Worm (Caenorhabditis elegans) whole organism, L3 larva: ENCODE results near the gene T21H3.5.

Experiments used
- ZK546.5 ChIP-seq: sonication (generic microtip); optimal IDR thresholded peaks from 2 replicates; lab custom pipeline; 2017; ENCODE audit warnings: missing biosample characterization, missing genetic modification characterization
- aly-2 ChIP-seq: fragments of 150-350 bp; optimal IDR thresholded peaks from 2 replicates; lab custom pipeline; 2014; ENCODE audit warnings: missing biosample characterization, missing genetic modification characterization
- ama-1 ChIP-seq: fragments of 150-350 bp; optimal IDR thresholded peaks from 2 replicates; lab custom pipeline; 2018
- ceh-16 ChIP-seq: sonication (generic microtip); optimal IDR thresholded peaks from 2 replicates; lab custom pipeline; 2017; ENCODE audit warnings: missing biosample characterization, missing genetic modification characterization
- ceh-28 ChIP-seq: fragments of 150-350 bp; optimal IDR thresholded peaks from 2 replicates; lab custom pipeline; 2014; ENCODE audit warnings: missing biosample characterization, missing genetic modification reagents, missing genetic modification characterization
- ceh-82 ChIP-seq: fragments of 150-350 bp; optimal IDR thresholded peaks from 2 replicates; lab custom pipeline; 2014; ENCODE audit warnings: missing biosample characterization, missing genetic modification characterization
- ceh-9 ChIP-seq: sonication (generic microtip); optimal IDR thresholded peaks from 2 replicates; lab custom pipeline; 2018; ENCODE audit warnings: missing biosample characterization, missing genetic modification characterization
- daf-12 ChIP-seq: fragments of 150-350 bp; optimal IDR thresholded peaks from 2 replicates; lab custom pipeline; 2014; ENCODE audit warnings: missing biosample characterization, missing genetic modification reagents, missing genetic modification characterization
- egl-27 ChIP-seq: sonication (generic microtip); optimal IDR thresholded peaks from 4 replicates; lab custom pipeline; 2017; ENCODE audit warnings: missing biosample characterization, missing genetic modification reagents, missing genetic modification characterization
- egl-5 ChIP-seq: fragments of 150-350 bp; optimal IDR thresholded peaks from 2 replicates; lab custom pipeline; 2017; ENCODE audit warnings: missing biosample characterization, missing genetic modification reagents, missing genetic modification characterization, inconsistent platforms
- elt-1 ChIP-seq: fragments of 150-350 bp; optimal IDR thresholded peaks from 2 replicates; lab custom pipeline; 2014; ENCODE audit warnings: missing biosample characterization, missing genetic modification characterization
- elt-2 ChIP-seq: sonication (generic microtip); optimal IDR thresholded peaks from 2 replicates; lab custom pipeline; 2016; ENCODE audit warnings: missing genetic modification reagents, mild to moderate bottlenecking, missing genetic modification characterization, missing compliant biosample characterization
- elt-3 ChIP-seq, 3 experiments: fragments of 150-350 bp in 1 of 3; sonication (generic microtip) in 2 of 3; optimal IDR thresholded peaks; 2 replicates in 2 of 3; 4 replicates in 1 of 3; lab custom pipeline; 2014 to 2017; ENCODE audit warnings: missing biosample characterization in 3 of 3, missing genetic modification characterization in 3 of 3
- eor-1 ChIP-seq, 2 experiments: fragments of 150-350 bp; optimal IDR thresholded peaks; 2 replicates each; lab custom pipeline; 2014 to 2018; ENCODE audit warnings: missing biosample characterization in 2 of 2, missing genetic modification characterization in 2 of 2
- fkh-10 ChIP-seq: sonication (generic microtip); optimal IDR thresholded peaks from 2 replicates; lab custom pipeline; 2017; ENCODE audit warnings: missing biosample characterization, missing genetic modification reagents, missing genetic modification characterization
- fkh-2 ChIP-seq: fragments of 150-350 bp; optimal IDR thresholded peaks from 2 replicates; lab custom pipeline; 2014; ENCODE audit warnings: missing biosample characterization, missing genetic modification reagents, missing genetic modification characterization
- hmg-11 ChIP-seq: sonication (generic microtip); optimal IDR thresholded peaks from 2 replicates; lab custom pipeline; 2016; ENCODE audit warnings: missing genetic modification characterization, missing compliant biosample characterization
- lin-15B ChIP-seq: fragments of 150-350 bp; optimal IDR thresholded peaks from 2 replicates; lab custom pipeline; 2014; ENCODE audit warnings: missing biosample characterization, missing genetic modification characterization
- lsy-12 ChIP-seq: sonication (generic microtip); optimal IDR thresholded peaks from 2 replicates; lab custom pipeline; 2016; ENCODE audit warnings: mild to moderate bottlenecking, missing genetic modification characterization, missing compliant biosample characterization
- mdl-1 ChIP-seq: fragments of 150-350 bp; optimal IDR thresholded peaks from 2 replicates; lab custom pipeline; 2014; ENCODE audit warnings: missing biosample characterization, missing genetic modification characterization
- mml-1 ChIP-seq: fragments of 150-350 bp; sonication (generic microtip); optimal IDR thresholded peaks from 3 replicates; lab custom pipeline; 2014; ENCODE audit warnings: missing biosample characterization, missing genetic modification characterization
- nfya-1 ChIP-seq: sonication (generic microtip); optimal IDR thresholded peaks from 2 replicates; lab custom pipeline; 2017; ENCODE audit warnings: missing genetic modification characterization, mild to moderate bottlenecking, missing compliant biosample characterization, antibody characterized with exemption, moderate library complexity; ENCODE audit not compliant: insufficient read depth
- nhr-11 ChIP-seq: fragments of 150-350 bp; optimal IDR thresholded peaks from 2 replicates; lab custom pipeline; 2014; ENCODE audit warnings: missing biosample characterization, missing genetic modification characterization
- nhr-12 ChIP-seq: fragments of 150-350 bp; optimal IDR thresholded peaks from 2 replicates; lab custom pipeline; 2014; ENCODE audit warnings: missing biosample characterization, missing genetic modification characterization
- nhr-23 ChIP-seq: fragments of 150-350 bp; optimal IDR thresholded peaks from 2 replicates; lab custom pipeline; 2014; ENCODE audit warnings: missing biosample characterization, missing genetic modification reagents, missing genetic modification characterization
- nhr-28 ChIP-seq: fragments of 150-350 bp; optimal IDR thresholded peaks from 2 replicates; lab custom pipeline; 2014; ENCODE audit warnings: missing biosample characterization, missing genetic modification characterization
- nhr-43 ChIP-seq: sonication (generic microtip); optimal IDR thresholded peaks from 2 replicates; lab custom pipeline; 2016; ENCODE audit warnings: mild to moderate bottlenecking, missing genetic modification characterization, missing compliant biosample characterization; ENCODE audit not compliant: poor library complexity, severe bottlenecking
- nhr-76 ChIP-seq: fragments of 150-350 bp; sonication (generic microtip); optimal IDR thresholded peaks from 5 replicates; lab custom pipeline; 2014; ENCODE audit warnings: missing biosample characterization, missing genetic modification characterization
- nhr-77 ChIP-seq: fragments of 150-350 bp; optimal IDR thresholded peaks from 2 replicates; lab custom pipeline; 2014; ENCODE audit warnings: missing biosample characterization, missing genetic modification characterization
- pqm-1 ChIP-seq: fragments of 150-350 bp; optimal IDR thresholded peaks from 2 replicates; lab custom pipeline; 2017; ENCODE audit warnings: missing biosample characterization, missing genetic modification characterization, inconsistent platforms
- skn-1 ChIP-seq: fragments of 150-350 bp; optimal IDR thresholded peaks from 2 replicates; lab custom pipeline; 2014; ENCODE audit warnings: missing biosample characterization, missing genetic modification characterization
- snpc-4 ChIP-seq: fragments of 150-350 bp; optimal IDR thresholded peaks from 2 replicates; lab custom pipeline; 2014; ENCODE audit warnings: missing biosample characterization, missing genetic modification characterization
- tbx-2 ChIP-seq: sonication (generic microtip); optimal IDR thresholded peaks from 2 replicates; lab custom pipeline; 2016; ENCODE audit warnings: mild to moderate bottlenecking, missing genetic modification characterization, missing compliant biosample characterization
- unc-62 ChIP-seq: fragments of 150-350 bp; sonication (generic microtip); optimal IDR thresholded peaks from 4 replicates; lab custom pipeline; 2014; ENCODE audit warnings: missing biosample characterization, missing genetic modification reagents, missing genetic modification characterization
- zag-1 ChIP-seq: fragments of 150-350 bp; optimal IDR thresholded peaks from 2 replicates; lab custom pipeline; 2014; ENCODE audit warnings: missing biosample characterization, missing genetic modification characterization
- ztf-4 ChIP-seq: fragments of 150-350 bp; optimal IDR thresholded peaks from 2 replicates; lab custom pipeline; 2014; ENCODE audit warnings: missing biosample characterization, missing genetic modification characterization

The T21H3.5 gene

DNA sequence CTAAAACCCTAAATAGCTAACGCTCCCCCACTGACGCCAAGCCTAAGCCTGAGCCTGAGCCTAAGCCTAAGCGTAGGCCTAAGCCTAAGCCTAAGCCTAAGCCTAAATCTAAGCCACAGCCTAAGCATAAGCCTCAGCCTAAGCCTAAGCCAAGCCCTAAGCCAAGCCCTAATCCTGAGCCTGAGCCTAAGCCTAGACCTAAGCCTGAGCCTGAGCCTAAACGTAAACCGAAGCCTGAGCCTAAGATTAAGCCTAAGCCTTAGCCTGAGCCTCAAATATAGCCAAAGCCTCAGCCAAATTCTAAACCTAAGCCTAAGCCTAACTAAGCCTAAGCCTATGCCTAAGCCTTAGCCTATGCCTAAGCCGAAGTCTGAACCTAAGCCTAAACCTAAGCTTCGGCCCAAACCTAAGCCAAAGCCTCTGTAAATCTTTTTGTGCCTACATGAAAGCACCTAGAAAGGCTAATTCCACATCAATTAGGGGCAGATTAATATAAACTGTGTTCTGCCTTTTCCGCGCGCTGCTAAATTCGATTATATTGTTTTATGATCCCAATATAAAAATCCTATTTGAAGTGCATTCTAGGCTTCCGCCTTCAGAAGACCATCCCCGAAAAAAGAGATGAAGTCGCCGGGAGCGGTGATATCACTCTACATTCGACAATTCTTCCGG, 1.1 kb upstream of the T21H3.5 start, which contains the start of gene ptr-16:
TSS of gene ptr-16 (plus strand) at position 622 of the 672 bp plus-strand sequence.
- TF ChIP-seq nhr-76 (tag; lab: Kevin White, UChicago) = no peak
- TF ChIP-seq pqm-1 (tag; lab: Kevin White, UChicago) = no peak
- TF ChIP-seq mdl-1 (tag; lab: Kevin White, UChicago) = no peak
- no peak for TF ChIP-seq fkh-10 (GFP tag; lab: Kevin White, UChicago)
- no peak for TF ChIP-seq nhr-77
- TF ChIP-seq skn-1 (tag; lab: Kevin White, UChicago) = no peak
- no peak for TF ChIP-seq elt-2 (tag; lab: Kevin White, UChicago)
- TF ChIP-seq elt-1 (tag; lab: Kevin White, UChicago) = no peak
- no peak for TF ChIP-seq egl-27 (tag; lab: Kevin White, UChicago)
- no peak for TF ChIP-seq zag-1
- TF ChIP-seq nfya-1 (tag; lab: Kevin White, UChicago) = no peak
- TF ChIP-seq ceh-28 = no peak
- TF ChIP-seq ztf-4 (tag; lab: Kevin White, UChicago) = no peak
- no peak for TF ChIP-seq nhr-23

DNA sequence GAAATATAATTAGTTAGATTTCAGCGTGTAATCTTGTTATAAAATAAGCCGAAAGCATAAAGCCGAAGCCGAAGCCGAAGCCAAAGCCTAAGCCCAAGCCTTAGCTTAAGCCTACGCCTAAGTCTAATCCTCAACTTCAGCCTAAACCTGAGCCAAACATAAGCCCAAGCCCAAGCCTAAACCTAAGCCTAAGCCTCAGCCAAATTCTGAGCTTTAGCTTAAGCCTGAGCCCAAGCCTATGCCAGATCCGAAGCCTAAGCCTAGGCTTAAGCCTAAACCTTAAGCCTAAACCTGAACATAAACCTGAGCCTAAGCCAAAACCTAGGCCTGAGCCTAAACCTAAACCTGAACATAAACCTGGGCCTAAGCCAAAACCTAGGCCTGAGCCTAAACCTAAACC, 3.4 kb downstream of the T21H3.5 start:
- TF ChIP-seq nhr-43 (no peak), ceh-16 (tag; lab: Kevin White, UChicago) (no peak), elt-3 (tag; optimal IDR thresholded peaks at IDR 0.05; lab: Kevin White, UChicago) (no peak), nhr-23 (no peak), ZK546.5 (tag; lab: Kevin White, UChicago) (no peak), hmg-11 (no peak), lsy-12 (tag; lab: Kevin White, UChicago) (no peak), nhr-28 (no peak), ama-1 (lab: Kevin White, UChicago) (no peak), nhr-77 (no peak), ceh-82 (tag; lab: Kevin White, UChicago) (no peak), fkh-10 (GFP tag; lab: Kevin White, UChicago) (no peak), aly-2 (tag; lab: Kevin White, UChicago) (no peak), unc-62 (no peak)

DNA sequence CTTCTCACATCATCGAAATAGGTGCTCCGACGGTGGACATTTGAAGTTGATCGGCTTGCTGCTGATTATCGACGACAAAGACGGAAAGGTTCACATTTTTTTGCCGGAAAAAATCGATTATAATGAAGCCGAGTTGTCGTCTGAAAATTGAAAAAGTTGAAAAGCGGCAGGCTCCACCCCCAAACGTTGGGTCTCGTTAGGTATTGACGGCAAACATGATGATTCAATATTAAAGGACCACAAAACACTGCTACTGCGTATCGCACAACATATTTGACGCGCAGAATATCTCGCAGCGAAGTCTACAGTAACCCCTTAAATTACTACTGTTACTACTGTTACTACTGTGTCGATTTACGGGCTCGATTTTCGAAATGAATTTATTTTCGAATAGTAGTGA, 5.8 kb downstream of the T21H3.5 start:
- TF ChIP-seq daf-12 (tag; lab: Kevin White, UChicago) (no peak), lsy-12 (tag; lab: Kevin White, UChicago) (peak; percentile 70), mdl-1 (tag; lab: Kevin White, UChicago) (no peak), nhr-76 (tag; lab: Kevin White, UChicago) (no peak), snpc-4 (tag; lab: Kevin White, UChicago) (no peak), ama-1 (lab: Kevin White, UChicago) (peak; percentile 75), tbx-2 (tag; lab: Kevin White, UChicago) (no peak), pqm-1 (tag; lab: Kevin White, UChicago) (no peak), nhr-43 (peak; percentile 33), fkh-2 (tag; lab: Kevin White, UChicago) (no peak), fkh-10 (GFP tag; lab: Kevin White, UChicago) (no peak), ztf-4 (tag; lab: Kevin White, UChicago) (peak; percentile 64), eor-1 (tag; optimal IDR thresholded peaks at IDR 0.05; lab: Kevin White, UChicago) (no peak), mml-1 (tag; lab: Kevin White, UChicago) (no peak), nhr-12 (tag; lab: Kevin White, UChicago) (no peak), zag-1 (no peak), ceh-9 (no peak), lin-15B (tag; lab: Kevin White, UChicago) (no peak)

DNA sequence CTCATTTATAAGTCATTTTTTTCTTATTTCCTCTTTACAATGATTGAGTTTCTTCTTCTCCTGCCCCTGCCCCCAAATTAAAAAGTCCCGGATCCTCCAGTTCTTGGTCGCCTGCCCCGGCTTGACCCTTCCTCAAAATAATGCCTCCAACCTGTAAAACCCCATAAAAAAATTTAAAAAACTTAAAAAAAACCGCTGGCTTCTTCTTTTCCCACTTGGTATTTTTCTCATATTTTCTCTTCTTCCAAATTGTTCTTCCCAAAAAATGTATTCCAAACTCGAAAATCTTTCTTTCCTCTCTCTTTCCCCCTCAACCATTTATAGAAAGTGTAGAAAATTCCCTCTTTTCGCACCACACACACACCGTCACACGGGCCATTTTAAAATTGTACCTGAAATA, 6.7 kb downstream of the T21H3.5 start:
- no peak for TF ChIP-seq fkh-10 (GFP tag; lab: Kevin White, UChicago)

DNA sequence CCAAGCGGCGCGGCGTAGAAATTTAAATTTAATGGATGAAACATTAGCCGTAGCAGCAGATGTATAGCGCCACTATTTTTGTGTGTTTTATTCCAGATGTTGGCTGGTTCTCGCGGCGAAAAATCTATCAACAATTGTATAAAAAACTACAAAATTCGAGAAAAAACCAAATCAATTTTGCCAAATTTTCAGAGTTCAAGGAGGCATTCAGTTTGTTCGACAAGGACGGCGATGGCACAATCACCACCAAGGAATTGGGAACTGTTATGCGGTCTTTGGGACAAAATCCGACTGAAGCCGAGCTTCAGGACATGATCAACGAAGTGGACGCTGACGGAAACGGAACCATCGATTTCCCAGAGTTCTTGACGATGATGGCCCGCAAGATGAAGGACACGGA, 7.7 kb downstream of the T21H3.5 start:
- TF ChIP-seq aly-2 (tag; lab: Kevin White, UChicago) (no peak), nhr-28 (no peak), nhr-11 (tag; lab: Kevin White, UChicago) (no peak), nhr-12 (tag; lab: Kevin White, UChicago) (no peak), egl-5 (tag; lab: Kevin White, UChicago) (no peak)
- TF ChIP-seq, all 47 proteins: peak for 0
